Worm (Caenorhabditis elegans) whole organism, L3 larva: ENCODE results near the gene ctf-18.

Experiments
- R02D3.7 ChIP-seq: fragments of 150-350 bp; optimal IDR thresholded peaks from 2 replicates; lab custom pipeline; 2014; ENCODE audit warnings: missing biosample characterization, missing genetic modification characterization
- ZK546.5 ChIP-seq: sonication (generic microtip); optimal IDR thresholded peaks from 2 replicates; lab custom pipeline; 2017; ENCODE audit warnings: missing biosample characterization, missing genetic modification characterization
- aly-2 ChIP-seq: fragments of 150-350 bp; optimal IDR thresholded peaks from 2 replicates; lab custom pipeline; 2014; ENCODE audit warnings: missing biosample characterization, missing genetic modification characterization
- ama-1 ChIP-seq: fragments of 150-350 bp; optimal IDR thresholded peaks from 2 replicates; lab custom pipeline; 2018
- ceh-16 ChIP-seq: sonication (generic microtip); optimal IDR thresholded peaks from 2 replicates; lab custom pipeline; 2017; ENCODE audit warnings: missing biosample characterization, missing genetic modification characterization
- ceh-28 ChIP-seq: fragments of 150-350 bp; optimal IDR thresholded peaks from 2 replicates; lab custom pipeline; 2014; ENCODE audit warnings: missing biosample characterization, missing genetic modification reagents, missing genetic modification characterization
- ceh-82 ChIP-seq: fragments of 150-350 bp; optimal IDR thresholded peaks from 2 replicates; lab custom pipeline; 2014; ENCODE audit warnings: missing biosample characterization, missing genetic modification characterization
- ceh-9 ChIP-seq: sonication (generic microtip); optimal IDR thresholded peaks from 2 replicates; lab custom pipeline; 2018; ENCODE audit warnings: missing biosample characterization, missing genetic modification characterization
- daf-12 ChIP-seq: fragments of 150-350 bp; optimal IDR thresholded peaks from 2 replicates; lab custom pipeline; 2014; ENCODE audit warnings: missing biosample characterization, missing genetic modification reagents, missing genetic modification characterization
- egl-27 ChIP-seq: sonication (generic microtip); optimal IDR thresholded peaks from 4 replicates; lab custom pipeline; 2017; ENCODE audit warnings: missing biosample characterization, missing genetic modification reagents, missing genetic modification characterization
- egl-5 ChIP-seq: fragments of 150-350 bp; optimal IDR thresholded peaks from 2 replicates; lab custom pipeline; 2017; ENCODE audit warnings: missing biosample characterization, missing genetic modification reagents, missing genetic modification characterization, inconsistent platforms
- elt-1 ChIP-seq: fragments of 150-350 bp; optimal IDR thresholded peaks from 2 replicates; lab custom pipeline; 2014; ENCODE audit warnings: missing biosample characterization, missing genetic modification characterization
- elt-2 ChIP-seq: sonication (generic microtip); optimal IDR thresholded peaks from 2 replicates; lab custom pipeline; 2016; ENCODE audit warnings: missing genetic modification reagents, mild to moderate bottlenecking, missing genetic modification characterization, missing compliant biosample characterization
- elt-3 ChIP-seq, 3 experiments: fragments of 150-350 bp in 1 of 3; sonication (generic microtip) in 2 of 3; optimal IDR thresholded peaks; 2 replicates in 2 of 3; 4 replicates in 1 of 3; lab custom pipeline; 2014 to 2017; ENCODE audit warnings: missing biosample characterization in 3 of 3, missing genetic modification characterization in 3 of 3
- eor-1 ChIP-seq, 2 experiments: fragments of 150-350 bp; optimal IDR thresholded peaks; 2 replicates each; lab custom pipeline; 2014 to 2018; ENCODE audit warnings: missing biosample characterization in 2 of 2, missing genetic modification characterization in 2 of 2
- fkh-10 ChIP-seq: sonication (generic microtip); optimal IDR thresholded peaks from 2 replicates; lab custom pipeline; 2017; ENCODE audit warnings: missing biosample characterization, missing genetic modification reagents, missing genetic modification characterization
- fkh-2 ChIP-seq: fragments of 150-350 bp; optimal IDR thresholded peaks from 2 replicates; lab custom pipeline; 2014; ENCODE audit warnings: missing biosample characterization, missing genetic modification reagents, missing genetic modification characterization
- fos-1 ChIP-seq: fragments of 150-350 bp; optimal IDR thresholded peaks from 2 replicates; lab custom pipeline; 2014; ENCODE audit warnings: missing biosample characterization, missing genetic modification characterization
- hmg-11 ChIP-seq: sonication (generic microtip); optimal IDR thresholded peaks from 2 replicates; lab custom pipeline; 2016; ENCODE audit warnings: missing genetic modification characterization, missing compliant biosample characterization
- jun-1 ChIP-seq: fragments of 150-350 bp; optimal IDR thresholded peaks from 2 replicates; lab custom pipeline; 2014; ENCODE audit warnings: missing biosample characterization, missing genetic modification reagents, missing genetic modification characterization
- lin-15B ChIP-seq: fragments of 150-350 bp; optimal IDR thresholded peaks from 2 replicates; lab custom pipeline; 2014; ENCODE audit warnings: missing biosample characterization, missing genetic modification characterization
- lin-39 ChIP-seq: fragments of 150-350 bp; optimal IDR thresholded peaks from 2 replicates; lab custom pipeline; 2018; ENCODE audit warnings: missing biosample characterization, missing genetic modification reagents, missing genetic modification characterization
- lsy-12 ChIP-seq: sonication (generic microtip); optimal IDR thresholded peaks from 2 replicates; lab custom pipeline; 2016; ENCODE audit warnings: mild to moderate bottlenecking, missing genetic modification characterization, missing compliant biosample characterization
- mdl-1 ChIP-seq: fragments of 150-350 bp; optimal IDR thresholded peaks from 2 replicates; lab custom pipeline; 2014; ENCODE audit warnings: missing biosample characterization, missing genetic modification characterization
- nfya-1 ChIP-seq: sonication (generic microtip); optimal IDR thresholded peaks from 2 replicates; lab custom pipeline; 2017; ENCODE audit warnings: missing genetic modification characterization, mild to moderate bottlenecking, missing compliant biosample characterization, antibody characterized with exemption, moderate library complexity; ENCODE audit not compliant: insufficient read depth
- nhr-11 ChIP-seq: fragments of 150-350 bp; optimal IDR thresholded peaks from 2 replicates; lab custom pipeline; 2014; ENCODE audit warnings: missing biosample characterization, missing genetic modification characterization
- nhr-12 ChIP-seq: fragments of 150-350 bp; optimal IDR thresholded peaks from 2 replicates; lab custom pipeline; 2014; ENCODE audit warnings: missing biosample characterization, missing genetic modification characterization
- nhr-23 ChIP-seq: fragments of 150-350 bp; optimal IDR thresholded peaks from 2 replicates; lab custom pipeline; 2014; ENCODE audit warnings: missing biosample characterization, missing genetic modification reagents, missing genetic modification characterization
- nhr-237 ChIP-seq: fragments of 150-350 bp; optimal IDR thresholded peaks from 2 replicates; lab custom pipeline; 2014; ENCODE audit warnings: missing biosample characterization, missing genetic modification characterization
- nhr-25 ChIP-seq: sonication (generic microtip); optimal IDR thresholded peaks from 2 replicates; lab custom pipeline; 2017; ENCODE audit warnings: missing biosample characterization, missing genetic modification characterization
- nhr-28 ChIP-seq: fragments of 150-350 bp; optimal IDR thresholded peaks from 2 replicates; lab custom pipeline; 2014; ENCODE audit warnings: missing biosample characterization, missing genetic modification characterization
- nhr-43 ChIP-seq: sonication (generic microtip); optimal IDR thresholded peaks from 2 replicates; lab custom pipeline; 2016; ENCODE audit warnings: mild to moderate bottlenecking, missing genetic modification characterization, missing compliant biosample characterization; ENCODE audit not compliant: poor library complexity, severe bottlenecking
- nhr-67 ChIP-seq: fragments of 150-350 bp; optimal IDR thresholded peaks from 2 replicates; lab custom pipeline; 2014; ENCODE audit warnings: missing biosample characterization, missing genetic modification characterization
- nhr-76 ChIP-seq: fragments of 150-350 bp; sonication (generic microtip); optimal IDR thresholded peaks from 5 replicates; lab custom pipeline; 2014; ENCODE audit warnings: missing biosample characterization, missing genetic modification characterization
- nhr-77 ChIP-seq: fragments of 150-350 bp; optimal IDR thresholded peaks from 2 replicates; lab custom pipeline; 2014; ENCODE audit warnings: missing biosample characterization, missing genetic modification characterization
- pha-4 ChIP-seq: fragments of 150-350 bp; optimal IDR thresholded peaks from 2 replicates; lab custom pipeline; 2014; ENCODE audit warnings: missing biosample characterization, missing genetic modification reagents, missing genetic modification characterization
- pqm-1 ChIP-seq: fragments of 150-350 bp; optimal IDR thresholded peaks from 2 replicates; lab custom pipeline; 2017; ENCODE audit warnings: missing biosample characterization, missing genetic modification characterization, inconsistent platforms
- sea-2 ChIP-seq: fragments of 150-350 bp; sonication (generic microtip); optimal IDR thresholded peaks from 4 replicates; lab custom pipeline; 2014; ENCODE audit warnings: missing biosample characterization, missing genetic modification reagents, missing genetic modification characterization
- skn-1 ChIP-seq: fragments of 150-350 bp; optimal IDR thresholded peaks from 2 replicates; lab custom pipeline; 2014; ENCODE audit warnings: missing biosample characterization, missing genetic modification characterization
- snpc-4 ChIP-seq: fragments of 150-350 bp; optimal IDR thresholded peaks from 2 replicates; lab custom pipeline; 2014; ENCODE audit warnings: missing biosample characterization, missing genetic modification characterization
- tbx-2 ChIP-seq: sonication (generic microtip); optimal IDR thresholded peaks from 2 replicates; lab custom pipeline; 2016; ENCODE audit warnings: mild to moderate bottlenecking, missing genetic modification characterization, missing compliant biosample characterization
- unc-62 ChIP-seq: fragments of 150-350 bp; sonication (generic microtip); optimal IDR thresholded peaks from 4 replicates; lab custom pipeline; 2014; ENCODE audit warnings: missing biosample characterization, missing genetic modification reagents, missing genetic modification characterization
- zag-1 ChIP-seq: fragments of 150-350 bp; optimal IDR thresholded peaks from 2 replicates; lab custom pipeline; 2014; ENCODE audit warnings: missing biosample characterization, missing genetic modification characterization
- ztf-11 ChIP-seq: fragments of 150-350 bp; optimal IDR thresholded peaks from 2 replicates; lab custom pipeline; 2014; ENCODE audit warnings: missing biosample characterization, missing genetic modification characterization
- ztf-4 ChIP-seq: fragments of 150-350 bp; optimal IDR thresholded peaks from 2 replicates; lab custom pipeline; 2014; ENCODE audit warnings: missing biosample characterization, missing genetic modification characterization

The ctf-18 gene

DNA sequence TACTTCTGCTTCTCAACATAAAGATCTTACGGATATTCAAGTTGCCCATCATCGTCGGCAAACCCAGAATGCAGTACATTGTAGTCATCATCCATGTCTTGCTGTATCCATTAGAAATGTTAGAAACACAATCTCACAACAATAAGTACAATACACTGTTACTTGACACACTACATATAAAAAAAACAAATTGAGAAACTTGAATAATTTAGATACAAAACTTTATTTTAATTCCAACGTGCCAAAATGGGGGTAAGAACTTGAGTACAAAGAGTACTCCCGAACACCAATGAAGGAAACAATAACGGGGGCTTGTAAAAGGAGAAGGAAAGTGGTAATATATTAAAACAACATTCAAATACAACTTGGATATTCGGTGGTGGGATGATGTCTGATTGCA lies at the start of gene ctf-18:
Gene ctf-18, minus strand, starts transcription at position 101 of the 400 bp plus-strand sequence.
- TF ChIP-seq ceh-28 (tag; lab: Kevin White, UChicago) (no peak), daf-12 (tag; lab: Kevin White, UChicago) (no peak), snpc-4 (tag; lab: Kevin White, UChicago) (no peak), nfya-1 (tag; lab: Kevin White, UChicago) (no peak), elt-1 (tag; lab: Kevin White, UChicago) (no peak), ceh-82 (tag; lab: Kevin White, UChicago) (no peak), elt-3 (tag; optimal IDR thresholded peaks at IDR 0.05; lab: Kevin White, UChicago) (no peak), ceh-16 (tag; lab: Kevin White, UChicago) (no peak), fkh-10 (GFP tag; lab: Kevin White, UChicago) (no peak), nhr-77 (tag; lab: Kevin White, UChicago) (no peak), ama-1 (lab: Kevin White, UChicago) (no peak), nhr-12 (tag; lab: Kevin White, UChicago) (no peak), pqm-1 (tag; lab: Kevin White, UChicago) (no peak), skn-1 (tag; lab: Kevin White, UChicago) (no peak), R02D3.7 (tag; lab: Kevin White, UChicago) (no peak), nhr-237 (no peak), pha-4 (tag; lab: Kevin White, UChicago) (no peak), ztf-11 (tag; lab: Kevin White, UChicago) (no peak), aly-2 (tag; lab: Kevin White, UChicago) (no peak), jun-1 (tag; lab: Kevin White, UChicago) (no peak)

DNA sequence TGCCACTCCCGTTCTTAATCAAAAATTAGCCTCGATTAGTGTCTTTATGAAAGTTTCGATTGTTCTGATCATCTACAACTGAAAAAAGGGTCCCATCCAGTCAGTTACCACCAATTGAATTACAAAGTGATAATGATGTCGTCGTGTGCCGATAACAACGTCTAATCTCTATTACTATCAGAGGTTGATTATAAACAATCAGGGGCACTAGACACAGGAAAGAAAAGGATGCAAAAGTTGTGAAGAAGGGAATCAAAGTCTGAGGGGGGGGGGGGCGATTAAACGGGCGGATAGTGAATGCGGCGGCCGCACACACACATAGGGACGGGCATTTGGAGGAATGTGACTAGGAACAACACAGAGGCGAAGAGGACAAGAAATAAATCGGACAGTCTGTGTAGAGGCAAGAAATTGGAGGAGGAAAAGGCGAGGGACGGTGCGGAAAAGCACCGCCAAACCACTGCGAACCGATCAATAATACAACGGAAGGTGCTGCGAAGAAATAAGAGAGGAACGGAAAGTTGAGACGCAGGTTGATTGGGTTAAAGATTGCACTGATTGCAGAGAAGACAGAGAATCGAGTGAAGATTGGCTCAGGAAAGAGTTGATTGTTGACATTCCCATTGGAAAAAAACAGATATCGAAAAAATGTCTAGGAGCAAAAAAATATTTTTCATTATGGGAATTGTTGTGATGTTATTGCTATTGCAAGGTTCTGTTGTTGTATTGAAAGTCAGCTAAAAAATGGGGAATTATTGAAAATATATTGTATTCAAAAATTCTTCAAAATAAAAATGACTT lies 48.7 kb upstream of the ctf-18 start:
- no peak for TF ChIP-seq lin-39 (tag; lab: Kevin White, UChicago)
- no peak for TF ChIP-seq lsy-12 (tag; lab: Kevin White, UChicago)
- TF ChIP-seq eor-1 (tag; optimal IDR thresholded peaks at IDR 0.05; lab: Kevin White, UChicago), result no peak
- TF ChIP-seq skn-1 (tag; lab: Kevin White, UChicago), result no peak
- TF ChIP-seq daf-12 (tag; lab: Kevin White, UChicago), result no peak
- TF ChIP-seq nhr-25, result peak; percentile 16
- TF ChIP-seq fkh-10 (GFP tag; lab: Kevin White, UChicago), result no peak
- TF ChIP-seq fos-1 (tag; lab: Kevin White, UChicago), result no peak
- TF ChIP-seq lin-15B (tag; lab: Kevin White, UChicago), result no peak
- TF ChIP-seq elt-2, result peak; percentile 45
- peak; percentile 37 for TF ChIP-seq hmg-11 (tag; lab: Kevin White, UChicago)
- no peak for TF ChIP-seq nhr-77 (tag; lab: Kevin White, UChicago)
- no peak for TF ChIP-seq mdl-1 (tag; lab: Kevin White, UChicago)
- peak; percentile 24 for TF ChIP-seq ceh-28 (tag; lab: Kevin White, UChicago)
- TF ChIP-seq ztf-4 (tag; lab: Kevin White, UChicago), result no peak
- TF ChIP-seq unc-62 (GFP tag; lab: Kevin White, UChicago), result no peak
- no peak for TF ChIP-seq R02D3.7 (tag; lab: Kevin White, UChicago)
- no peak for TF ChIP-seq ceh-82 (tag; lab: Kevin White, UChicago)
- no peak for TF ChIP-seq nhr-28 (tag; lab: Kevin White, UChicago)
- TF ChIP-seq nhr-43 (tag; lab: Kevin White, UChicago), result no peak
- no peak for TF ChIP-seq nhr-237
- no peak for TF ChIP-seq nhr-12 (tag; lab: Kevin White, UChicago)
- TF ChIP-seq ama-1 (lab: Kevin White, UChicago), result no peak
- no peak for TF ChIP-seq tbx-2
- TF ChIP-seq nhr-67 (tag; lab: Kevin White, UChicago), result no peak
- no peak for TF ChIP-seq ZK546.5 (tag; lab: Kevin White, UChicago)
- no peak for TF ChIP-seq egl-5 (tag; lab: Kevin White, UChicago)
- TF ChIP-seq ztf-11 (tag; lab: Kevin White, UChicago), result no peak
- no peak for TF ChIP-seq zag-1 (tag; lab: Kevin White, UChicago)
- TF ChIP-seq pqm-1 (tag; lab: Kevin White, UChicago), result no peak
- TF ChIP-seq ceh-9 (tag; lab: Kevin White, UChicago), result no peak
- TF ChIP-seq elt-3 (tag; optimal IDR thresholded peaks at IDR 0.05; lab: Kevin White, UChicago), result no peak
- TF ChIP-seq nfya-1 (tag; lab: Kevin White, UChicago), result peak; percentile 29
- no peak for TF ChIP-seq nhr-11
- TF ChIP-seq elt-1 (tag; lab: Kevin White, UChicago), result no peak
- no peak for TF ChIP-seq fkh-2 (tag; lab: Kevin White, UChicago)
- TF ChIP-seq ceh-16 (tag; lab: Kevin White, UChicago), result no peak
- no peak for TF ChIP-seq egl-27
- no peak for TF ChIP-seq nhr-76 (tag; lab: Kevin White, UChicago)
- no peak for TF ChIP-seq aly-2 (tag; lab: Kevin White, UChicago)
- no peak for TF ChIP-seq nhr-23 (tag; lab: Kevin White, UChicago)
- TF ChIP-seq snpc-4 (tag; lab: Kevin White, UChicago), result no peak
- TF ChIP-seq sea-2, result no peak
- TF ChIP-seq pha-4 (tag; lab: Kevin White, UChicago), result peak; percentile 56
